Fruit fly (Drosophila melanogaster) whole organism: ENCODE results near the gene ND-51.

ENCODE experiments used
- pan ChIP-seq: fragments of >200 bp; optimal IDR thresholded peaks from 2 replicates; lab custom pipeline; 2017
- psq ChIP-seq: fragments of >200 bp; optimal IDR thresholded peaks from 2 replicates; lab custom pipeline; 2017

dm6 chr2L:6048542-6048941, 14.0 kb downstream of the ND-51 start, which contains the start of the genes CG34179 and slmo:
- no peak for TF ChIP-seq pan (lab: Kevin White, UChicago)
- no peak for TF ChIP-seq psq
